Worm (Caenorhabditis elegans): ENCODE data around the gene sod-1.

The sod-1 gene

DNA sequence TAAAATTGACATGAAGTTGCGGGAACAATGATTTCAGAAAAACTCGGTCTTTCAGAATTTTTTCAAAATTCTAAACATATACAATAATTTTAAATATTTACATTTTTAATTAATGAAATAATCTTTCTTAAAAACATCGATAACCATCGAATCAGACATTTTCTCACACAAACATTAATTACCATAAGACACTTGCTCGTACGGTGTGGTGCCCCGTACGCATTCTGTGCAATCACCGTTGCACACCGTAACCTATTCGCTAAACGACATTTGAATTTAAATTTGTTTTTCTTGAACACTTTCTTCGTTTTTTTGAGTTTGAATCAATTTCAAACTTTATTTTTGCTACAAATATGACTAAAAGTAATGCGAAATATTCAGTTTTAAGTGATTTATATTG, 49.9 kb downstream of the sod-1 start:
- TF ChIP-seq flt-1 (GFP tag; IDR thresholded peaks at IDR 0.05) (no peak), ceh-36 (tag; optimal IDR thresholded peaks at IDR 0.05) (no peak), sea-1 (GFP tag; conservative IDR thresholded peaks at IDR 0.05) (no peak), ceh-13 (GFP tag; optimal IDR thresholded peaks at IDR 0.05) (no peak), tra-4 (tag; optimal IDR thresholded peaks at IDR 0.05) (no peak), tbx-11 (GFP tag; IDR thresholded peaks at IDR 0.05) (no peak), pes-1 (GFP tag; IDR thresholded peaks at IDR 0.05) (no peak), tbx-37 (GFP tag; conservative IDR thresholded peaks at IDR 0.05) (no peak)

Data from whole organism, early embryonic.